Worm (Caenorhabditis elegans) whole organism, young adult: ENCODE measurements around the gene twk-5.
A peak's percentile ranks its signal among the peaks of the same experiment; 100 is the strongest.

Experiments
- B0035.1 ChIP-seq: sonication (generic microtip); optimal IDR thresholded peaks from 2 replicates; lab custom pipeline; 2016; ENCODE audit warnings: missing genetic modification characterization, mild to moderate bottlenecking, missing compliant biosample characterization, missing genotype, missing genetic modification reagents
- D2030.7 ChIP-seq: fragments of 200-800 bp; sonication (Bioruptor generic); IDR thresholded peaks from 2 replicates; pipeline ENCODE4 v1.3.6; 2022; ENCODE audit warnings: missing genetic modification reagents, missing genetic modification characterization, missing compliant biosample characterization
- F23B12.7 ChIP-seq: sonication (generic microtip); optimal IDR thresholded peaks from 2 replicates; lab custom pipeline; 2017; ENCODE audit warnings: missing genetic modification characterization, mild to moderate bottlenecking, missing compliant biosample characterization, antibody characterized with exemption, moderate library complexity; ENCODE audit not compliant: insufficient read depth
- K12H6.12 ChIP-seq: fragments of 200-800 bp; sonication (Bioruptor generic); optimal IDR thresholded peaks from 2 replicates; lab custom pipeline; 2018; ENCODE audit warnings: mild to moderate bottlenecking, missing genetic modification characterization, missing compliant biosample characterization
- akir-1 ChIP-seq: fragments of 200-800 bp; sonication (Bioruptor generic); optimal IDR thresholded peaks from 2 replicates; lab custom pipeline; 2018; ENCODE audit warnings: mild to moderate bottlenecking, missing genetic modification characterization, moderate library complexity, missing compliant biosample characterization
- ama-1 ChIP-seq, 3 experiments: fragments of 150-350 bp in 1 of 3; sonication (generic microtip) in 2 of 3; optimal IDR thresholded peaks; 2 replicates each; lab custom pipeline; 2014 to 2018; ENCODE audit warnings: missing biosample characterization in 2 of 3, missing genetic modification characterization in 2 of 3, missing genetic modification reagents in 2 of 3
- aptf-2 ChIP-seq: fragments of 200-800 bp; sonication (Bioruptor generic); conservative IDR thresholded peaks from 2 replicates; pipeline ENCODE4 v1.3.6; 2022; ENCODE audit warnings: missing genetic modification reagents, missing genetic modification characterization, missing compliant biosample characterization
- athp-1 ChIP-seq: sonication (generic microtip); optimal IDR thresholded peaks from 2 replicates; lab custom pipeline; 2017; ENCODE audit warnings: mild to moderate bottlenecking, missing genetic modification characterization, missing compliant biosample characterization
- attf-6 ChIP-seq: fragments of 200-800 bp; sonication (Bioruptor generic); IDR thresholded peaks from 2 replicates; pipeline ENCODE4 v1.3.6; 2022; ENCODE audit warnings: missing genetic modification reagents, missing genetic modification characterization, missing compliant biosample characterization
- bed-1 ChIP-seq: fragments of 200-800 bp; sonication (Bioruptor generic); IDR thresholded peaks from 2 replicates; pipeline ENCODE4 v1.3.6; 2022; ENCODE audit warnings: missing genetic modification reagents, missing genetic modification characterization, missing compliant biosample characterization
- ccch-3 ChIP-seq: fragments of 200-800 bp; sonication (Bioruptor generic); optimal IDR thresholded peaks from 2 replicates; lab custom pipeline; 2018; ENCODE audit warnings: mild to moderate bottlenecking, missing genetic modification characterization, missing compliant biosample characterization
- ceh-100 ChIP-seq: fragments of 200-800 bp; sonication (Bioruptor generic); IDR thresholded peaks from 2 replicates; pipeline ENCODE4 v1.3.6; 2022; ENCODE audit warnings: missing genetic modification reagents, missing genetic modification characterization, missing compliant biosample characterization
- ceh-79 ChIP-seq: sonication (generic microtip); optimal IDR thresholded peaks from 2 replicates; lab custom pipeline; 2017; ENCODE audit warnings: mild to moderate bottlenecking, missing genetic modification characterization, missing compliant biosample characterization
- chd-7 ChIP-seq: sonication (generic microtip); optimal IDR thresholded peaks from 2 replicates; lab custom pipeline; 2016; ENCODE audit warnings: mild to moderate bottlenecking, missing genetic modification characterization, moderate library complexity, missing compliant biosample characterization
- dox-1 ChIP-seq: fragments of 200-800 bp; sonication (Bioruptor generic); IDR thresholded peaks from 2 replicates; pipeline ENCODE4 v1.3.6; 2022; ENCODE audit warnings: missing genetic modification reagents, missing genetic modification characterization, missing compliant biosample characterization
- efl-1 ChIP-seq: fragments of 150-350 bp; optimal IDR thresholded peaks from 2 replicates; lab custom pipeline; 2014; ENCODE audit warnings: missing biosample characterization, missing genetic modification reagents, missing genetic modification characterization
- egl-18 ChIP-seq: fragments of 200-800 bp; sonication (Bioruptor generic); IDR thresholded peaks from 2 replicates; pipeline ENCODE4 v1.3.6; 2022; ENCODE audit warnings: missing genetic modification reagents, missing genetic modification characterization, missing compliant biosample characterization
- egl-44 ChIP-seq: fragments of 200-800 bp; sonication (Bioruptor generic); IDR thresholded peaks from 2 replicates; pipeline ENCODE4 v1.3.6; 2022; ENCODE audit warnings: missing genetic modification reagents, missing genetic modification characterization, missing compliant biosample characterization
- fkh-3 ChIP-seq: sonication (generic microtip); optimal IDR thresholded peaks from 2 replicates; lab custom pipeline; 2016; ENCODE audit warnings: mild to moderate bottlenecking, missing genetic modification characterization, missing compliant biosample characterization
- gei-17 ChIP-seq: fragments of 200-800 bp; sonication (Bioruptor generic); optimal IDR thresholded peaks from 2 replicates; lab custom pipeline; 2018; ENCODE audit warnings: mild to moderate bottlenecking, missing genetic modification characterization, missing compliant biosample characterization
- hmg-1.2 ChIP-seq: fragments of 200-800 bp; sonication (Bioruptor generic); IDR thresholded peaks from 2 replicates; pipeline ENCODE4 v1.3.6; 2022; ENCODE audit warnings: missing genetic modification reagents, missing genetic modification characterization, missing compliant biosample characterization
- hmg-20 ChIP-seq: fragments of 200-800 bp; sonication (Bioruptor generic); IDR thresholded peaks from 2 replicates; pipeline ENCODE4 v1.3.6; 2022; ENCODE audit warnings: missing genetic modification reagents, missing genetic modification characterization, missing compliant biosample characterization
- hrde-1 ChIP-seq: sonication (generic microtip); optimal IDR thresholded peaks from 2 replicates; lab custom pipeline; 2016; ENCODE audit warnings: missing genetic modification characterization, mild to moderate bottlenecking, missing compliant biosample characterization, moderate library complexity, missing genotype, missing genetic modification reagents, borderline replicate concordance
- lag-1 ChIP-seq: fragments of 200-800 bp; sonication (Bioruptor generic); IDR thresholded peaks from 2 replicates; pipeline ENCODE4 v1.3.6; 2022; ENCODE audit warnings: missing genetic modification reagents, missing genetic modification characterization, missing compliant biosample characterization
- let-607 ChIP-seq, 2 experiments: fragments of 200-800 bp in 1 of 2; sonication (Bioruptor generic) in 1 of 2; sonication (generic microtip) in 1 of 2; optimal IDR thresholded peaks; 2 replicates each; lab custom pipeline; 2016 to 2018; ENCODE audit warnings: mild to moderate bottlenecking in 2 of 2, missing compliant biosample characterization in 2 of 2, missing genetic modification characterization in 2 of 2, moderate library complexity in 2 of 2, missing genotype in 1 of 2
- lin-35 ChIP-seq, 3 experiments: fragments of 150-350 bp in 2 of 3; sonication (generic microtip) in 1 of 3; optimal IDR thresholded peaks; 2 replicates each; lab custom pipeline; 2014 to 2018; ENCODE audit warnings: missing biosample characterization in 3 of 3, missing genetic modification characterization in 3 of 3, missing genetic modification reagents in 3 of 3
- lin-40 ChIP-seq: sonication (generic microtip); optimal IDR thresholded peaks from 2 replicates; lab custom pipeline; 2016; ENCODE audit warnings: missing genetic modification characterization, mild to moderate bottlenecking, missing compliant biosample characterization, missing genotype, missing genetic modification reagents
- lin-54 ChIP-seq: fragments of 200-800 bp; sonication (Bioruptor generic); optimal IDR thresholded peaks from 2 replicates; lab custom pipeline; 2018; ENCODE audit warnings: mild to moderate bottlenecking, missing genetic modification characterization, missing compliant biosample characterization
- lir-1 ChIP-seq: fragments of 200-800 bp; sonication (Bioruptor generic); conservative IDR thresholded peaks from 2 replicates; pipeline ENCODE4 v1.3.6; 2022; ENCODE audit warnings: missing genetic modification reagents, missing genetic modification characterization, missing compliant biosample characterization
- mes-4 ChIP-seq: sonication (generic microtip); optimal IDR thresholded peaks from 2 replicates; lab custom pipeline; 2016; ENCODE audit warnings: missing genotype, missing genetic modification characterization, missing compliant biosample characterization
- nfyb-1 ChIP-seq: fragments of 200-800 bp; sonication (Bioruptor generic); IDR thresholded peaks from 2 replicates; pipeline ENCODE4 v1.3.6; 2022; ENCODE audit warnings: missing genetic modification reagents, missing genetic modification characterization, missing compliant biosample characterization
- nhr-120 ChIP-seq: fragments of 200-800 bp; sonication (Bioruptor generic); IDR thresholded peaks from 2 replicates; pipeline ENCODE4 v1.3.6; 2022; ENCODE audit warnings: missing genetic modification characterization, missing compliant biosample characterization
- nhr-27 ChIP-seq: fragments of 200-800 bp; sonication (Bioruptor generic); optimal IDR thresholded peaks from 2 replicates; lab custom pipeline; 2018; ENCODE audit warnings: mild to moderate bottlenecking, missing genetic modification characterization, moderate library complexity, missing compliant biosample characterization
- nhr-90 ChIP-seq: sonication (generic microtip); optimal IDR thresholded peaks from 2 replicates; lab custom pipeline; 2016; ENCODE audit warnings: missing genotype, mild to moderate bottlenecking, missing genetic modification characterization, missing compliant biosample characterization
- pha-4 ChIP-seq: fragments of 150-350 bp; sonication (generic microtip); optimal IDR thresholded peaks from 2 replicates; lab custom pipeline; 2014; ENCODE audit warnings: missing biosample characterization, missing genetic modification reagents, missing genetic modification characterization
- rcor-1 ChIP-seq: fragments of 200-800 bp; sonication (Bioruptor generic); IDR thresholded peaks from 2 replicates; pipeline ENCODE4 v1.3.6; 2022; ENCODE audit warnings: missing genetic modification reagents, missing genetic modification characterization, missing compliant biosample characterization
- rec-8 ChIP-seq, 2 experiments: sonication (generic microtip); optimal IDR thresholded peaks; 2 replicates each; lab custom pipeline; 2016; ENCODE audit warnings: mild to moderate bottlenecking in 2 of 2, missing genetic modification characterization in 2 of 2, missing genetic modification reagents in 2 of 2, missing genotype in 2 of 2, missing biosample characterization in 1 of 2, missing compliant biosample characterization in 1 of 2, moderate library complexity in 1 of 2
- repo-1 ChIP-seq: sonication (generic microtip); optimal IDR thresholded peaks from 2 replicates; lab custom pipeline; 2017; ENCODE audit warnings: mild to moderate bottlenecking, missing genetic modification characterization, missing compliant biosample characterization
- sea-2 ChIP-seq: fragments of 200-800 bp; sonication (Bioruptor generic); IDR thresholded peaks from 2 replicates; pipeline ENCODE4 v1.3.6; 2022; ENCODE audit warnings: missing genetic modification characterization, missing compliant biosample characterization
- snpc-1.1 ChIP-seq: sonication (generic microtip); optimal IDR thresholded peaks from 2 replicates; lab custom pipeline; 2017; ENCODE audit warnings: missing genetic modification characterization, mild to moderate bottlenecking, missing compliant biosample characterization, antibody characterized with exemption, moderate library complexity, missing genotype, missing genetic modification reagents; ENCODE audit not compliant: insufficient read depth
- snpc-4 ChIP-seq, 5 experiments: fragments of 150-350 bp in 1 of 5; sonication (generic microtip) in 4 of 5; optimal IDR thresholded peaks; 2 replicates each; lab custom pipeline; 2014 to 2018; ENCODE audit warnings: missing genetic modification characterization in 5 of 5, missing biosample characterization in 3 of 5, antibody characterized with exemption in 2 of 5, mild to moderate bottlenecking in 2 of 5, missing compliant biosample characterization in 2 of 5, missing genotype in 2 of 5, moderate library complexity in 2 of 5, missing genetic modification reagents in 1 of 5
- tlf-1 ChIP-seq: fragments of 200-800 bp; sonication (Bioruptor generic); optimal IDR thresholded peaks from 2 replicates; lab custom pipeline; 2018; ENCODE audit warnings: mild to moderate bottlenecking, missing genetic modification characterization, missing compliant biosample characterization
- unc-130 ChIP-seq: sonication (generic microtip); optimal IDR thresholded peaks from 2 replicates; lab custom pipeline; 2016; ENCODE audit warnings: missing genetic modification reagents, missing genetic modification characterization, missing compliant biosample characterization
- ztf-18 ChIP-seq: sonication (generic microtip); optimal IDR thresholded peaks from 2 replicates; lab custom pipeline; 2016; ENCODE audit warnings: missing genotype, mild to moderate bottlenecking, missing genetic modification characterization, missing compliant biosample characterization
- ztf-28 ChIP-seq: fragments of 200-800 bp; sonication (Bioruptor generic); IDR thresholded peaks from 2 replicates; pipeline ENCODE4 v1.3.6; 2022; ENCODE audit warnings: missing genetic modification reagents, missing genetic modification characterization, missing compliant biosample characterization

twk-5 gene

DNA sequence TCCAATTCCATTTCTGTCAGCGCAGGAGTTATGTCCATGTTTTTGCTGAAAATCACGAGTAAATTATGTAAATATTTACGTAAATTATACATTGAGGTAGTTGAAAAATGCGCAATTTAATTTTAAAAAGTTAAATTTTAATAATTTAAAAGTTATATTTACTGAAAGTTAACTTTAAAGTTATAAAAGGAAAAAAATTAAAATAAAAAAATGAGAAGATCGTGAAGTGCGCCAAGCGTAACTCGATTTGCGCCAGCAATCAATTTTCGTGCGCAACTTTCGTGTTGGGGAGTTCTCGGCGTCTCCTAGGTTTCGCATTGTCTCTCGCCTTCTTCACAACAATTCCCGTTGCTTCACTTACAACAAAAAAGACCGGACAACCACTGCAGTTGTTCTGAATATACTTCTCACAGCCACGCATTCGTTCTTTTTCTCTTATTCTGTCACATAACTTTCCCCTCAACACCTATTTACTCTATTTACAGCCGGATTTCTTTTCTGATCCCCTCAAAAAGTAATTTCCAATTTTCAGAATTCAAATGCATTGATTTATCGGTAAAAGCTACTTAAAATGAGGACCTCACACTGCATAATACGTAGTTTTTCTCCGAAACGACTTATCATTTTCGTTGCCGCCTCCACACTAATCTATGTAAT, 11.4 kb downstream of the twk-5 start, which contains the start of the genes metl-1 and W02B12.11 (continued):
- TF ChIP-seq nhr-90 (tag; lab: Kevin White, UChicago): no peak
- peak; percentile 16 for TF ChIP-seq snpc-4 (GFP tag; optimal IDR thresholded peaks at IDR 0.05; lab: Kevin White, UChicago)
- TF ChIP-seq snpc-4 (tag; optimal IDR thresholded peaks at IDR 0.05; lab: Kevin White, UChicago): peak; percentile 61 to 77 (median 70)
- no peak for TF ChIP-seq pha-4 (tag; lab: Kevin White, UChicago)
- TF ChIP-seq ztf-18 (tag; lab: Kevin White, UChicago): peak; percentile 99
- TF ChIP-seq lin-35 (GFP tag; optimal IDR thresholded peaks at IDR 0.05; lab: Kevin White, UChicago): peak in 2 of 3 experiments; percentile 53 to 82
- TF ChIP-seq ccch-3 (GFP tag; lab: Kevin White, UChicago): no peak
- TF ChIP-seq K12H6.12 (tag; lab: Kevin White, UChicago): peak; percentile 23
- TF ChIP-seq attf-6 (GFP tag; lab: Robert Waterston, UW): no peak
- TF ChIP-seq ama-1 (optimal IDR thresholded peaks at IDR 0.05; lab: Kevin White, UChicago): no peak
- TF ChIP-seq ama-1 (GFP tag; optimal IDR thresholded peaks at IDR 0.05; lab: Kevin White, UChicago): no peak
- TF ChIP-seq lin-54: peak; percentile 87
- no peak for TF ChIP-seq efl-1 (GFP tag; lab: Kevin White, UChicago)
- no peak for TF ChIP-seq sea-2 (GFP tag; lab: Robert Waterston, UW)
- TF ChIP-seq rcor-1 (GFP tag; lab: Robert Waterston, UW): peak; percentile 92
- no peak for TF ChIP-seq bed-1
- no peak for TF ChIP-seq nhr-27 (tag; lab: Kevin White, UChicago)
- TF ChIP-seq egl-44 (GFP tag; lab: Robert Waterston, UW): no peak
- peak in 1 of 2 experiments; percentile 28 for TF ChIP-seq rec-8 (tag; optimal IDR thresholded peaks at IDR 0.05; lab: Kevin White, UChicago)
- 0 out of 2 replicates have a peak, but pooled peaks have one; percentile 38 for TF ChIP-seq egl-18 (GFP tag; lab: Robert Waterston, UW)
- peak; percentile 80 for TF ChIP-seq D2030.7 (GFP tag; lab: Robert Waterston, UW)
- peak in 1 of 2 experiments; percentile 57 for TF ChIP-seq let-607 (tag; optimal IDR thresholded peaks at IDR 0.05; lab: Kevin White, UChicago)
- TF ChIP-seq ceh-79 (tag; lab: Kevin White, UChicago): no peak
- peak; percentile 80 for TF ChIP-seq hmg-20
- TF ChIP-seq F23B12.7: peak; percentile 25
- peak; percentile 52 for TF ChIP-seq chd-7 (tag; lab: Kevin White, UChicago)
- TF ChIP-seq lir-1 (GFP tag; lab: Robert Waterston, UW): 0 out of 2 replicates have a peak, but pooled peaks have one; percentile 30
- TF ChIP-seq dox-1: peak; percentile 89
- peak; percentile 74 for TF ChIP-seq tlf-1 (GFP tag; lab: Kevin White, UChicago)
- peak; percentile 76 for TF ChIP-seq ceh-100 (GFP tag; lab: Robert Waterston, UW)
- no peak for TF ChIP-seq akir-1 (GFP tag; lab: Kevin White, UChicago)
- no peak for TF ChIP-seq ztf-28 (GFP tag; lab: Robert Waterston, UW)
- TF ChIP-seq hmg-1.2 (GFP tag; lab: Robert Waterston, UW): peak; percentile 92
- no peak for TF ChIP-seq hrde-1 (tag; lab: Kevin White, UChicago)
- TF ChIP-seq B0035.1 (tag; lab: Kevin White, UChicago): peak; percentile 9
- TF ChIP-seq mes-4: no peak
- TF ChIP-seq athp-1 (tag; lab: Kevin White, UChicago): no peak
- no peak for TF ChIP-seq aptf-2 (GFP tag; lab: Robert Waterston, UW)
- no peak for TF ChIP-seq fkh-3 (tag; lab: Kevin White, UChicago)
- TF ChIP-seq nhr-120 (GFP tag; lab: Robert Waterston, UW): no peak
- peak; percentile 88 for TF ChIP-seq lin-40 (tag; lab: Kevin White, UChicago)
- peak; percentile 8 for TF ChIP-seq unc-130 (GFP tag; lab: Kevin White, UChicago)
- no peak for TF ChIP-seq lag-1 (GFP tag; lab: Robert Waterston, UW)
- peak; percentile 39 for TF ChIP-seq snpc-1.1 (tag; lab: Kevin White, UChicago)
- peak; percentile 87 for TF ChIP-seq nfyb-1
- peak; percentile 64 for TF ChIP-seq gei-17
- TF ChIP-seq repo-1 (tag; lab: Kevin White, UChicago): peak; percentile 70
